Worm (Caenorhabditis elegans): ENCODE results near the gene algn-14.

- no peak for TF ChIP-seq pqm-1 (tag; optimal IDR thresholded peaks at IDR 0.05)
- TF ChIP-seq ama-1 (optimal IDR thresholded peaks at IDR 0.05), result no peak
- no peak for TF ChIP-seq tbx-2 (tag; optimal IDR thresholded peaks at IDR 0.05)
- TF ChIP-seq sox-2 (GFP tag; IDR thresholded peaks at IDR 0.05), result no peak
- no peak for TF ChIP-seq ceh-22 (tag; optimal IDR thresholded peaks at IDR 0.05)
- no peak for TF ChIP-seq elt-2 (tag; optimal IDR thresholded peaks at IDR 0.05)
- TF ChIP-seq unc-86 (tag; optimal IDR thresholded peaks at IDR 0.05), result no peak
- no peak for TF ChIP-seq fkh-6 (tag; optimal IDR thresholded peaks at IDR 0.05)
- TF ChIP-seq ceh-30 (tag; optimal IDR thresholded peaks at IDR 0.05), result no peak
- TF ChIP-seq dve-1 (tag; optimal IDR thresholded peaks at IDR 0.05), result no peak
- no peak for TF ChIP-seq nhr-11 (tag; optimal IDR thresholded peaks at IDR 0.05)
- TF ChIP-seq pag-3 (tag; optimal IDR thresholded peaks at IDR 0.05; ENCODE audit: borderline replicate concordance), result no peak
These were observed 37.3 kb upstream of the algn-14 start for ce11 chrIV:3840480-3840879.

Data from whole organism, late embryonic.